Fruit fly (Drosophila melanogaster) whole organism: Measurements from ENCODE around the gene CG17625.

ENCODE experiments used
- CG8478 ChIP-seq: fragments of >200 bp; optimal IDR thresholded peaks from 2 replicates; lab custom pipeline; 2018; ENCODE audit warnings: inconsistent platforms
- Dll ChIP-seq: fragments of >200 bp; optimal IDR thresholded peaks from 2 replicates; lab custom pipeline; 2017
- EcR ChIP-seq, 2 experiments: fragments of >200 bp; optimal IDR thresholded peaks; 2 replicates each; lab custom pipeline; 2017; ENCODE audit warnings: missing biosample characterization in 2 of 2, missing genetic modification characterization in 2 of 2, missing genetic modification reagents in 2 of 2
- pan ChIP-seq: fragments of >200 bp; optimal IDR thresholded peaks from 2 replicates; lab custom pipeline; 2017
- psq ChIP-seq: fragments of >200 bp; optimal IDR thresholded peaks from 2 replicates; lab custom pipeline; 2017
- usp ChIP-seq: fragments of >200 bp; optimal IDR thresholded peaks from 2 replicates; lab custom pipeline; 2017; ENCODE audit warnings: missing biosample characterization, missing genetic modification characterization, mixed read lengths

CG17625 gene

dm6 chr3R:22707178-22707577, 20.5 kb downstream of the CG17625 start, which contains the start of gene CG13842:
TSS of gene CG13842 (minus strand) at chr3R:22707278.
- TF ChIP-seq Dll (lab: Kevin White, UChicago) (no peak), EcR (GFP tag; optimal IDR thresholded peaks at IDR 0.05; lab: Kevin White, UChicago) (no peak), CG8478 (lab: Kevin White, UChicago) (no peak), pan (lab: Kevin White, UChicago) (no peak), usp (GFP tag; lab: Kevin White, UChicago) (no peak), psq (no peak)

dm6 chr3R:22710662-22711061, 24.0 kb downstream of the CG17625 start, which contains the start of gene CG4907:
TSS of gene CG4907 (minus strand) at chr3R:22710762.
- no peak for TF ChIP-seq pan (lab: Kevin White, UChicago)
- TF ChIP-seq usp (GFP tag; lab: Kevin White, UChicago), result no peak
- TF ChIP-seq CG8478 (lab: Kevin White, UChicago), result no peak
- no peak for TF ChIP-seq psq
- no peak for TF ChIP-seq Dll (lab: Kevin White, UChicago)
- TF ChIP-seq EcR (GFP tag; optimal IDR thresholded peaks at IDR 0.05; lab: Kevin White, UChicago), result no peak

DNA sequence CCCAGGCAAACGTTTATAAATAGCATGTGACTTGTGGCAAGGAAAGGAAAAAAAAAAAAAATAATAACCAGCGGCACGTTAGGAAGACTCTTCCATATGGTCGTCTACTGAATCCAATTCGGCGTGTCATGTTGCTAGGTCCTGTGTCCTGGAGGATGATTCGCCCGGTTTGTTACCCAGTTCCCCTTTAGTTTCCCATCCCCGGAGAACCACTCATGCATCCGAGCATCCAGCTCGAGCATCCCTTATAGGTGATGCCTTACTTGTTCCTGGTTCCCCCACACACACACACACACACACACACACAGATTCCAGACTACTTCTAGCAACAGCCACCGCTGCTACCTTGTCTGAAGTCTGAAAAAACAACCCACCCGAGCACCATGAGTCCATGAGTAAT, 31.2 kb downstream of the CG17625 start:
- TF ChIP-seq pan (lab: Kevin White, UChicago) (no peak), Dll (lab: Kevin White, UChicago) (no peak), CG8478 (lab: Kevin White, UChicago) (no peak), usp (GFP tag; lab: Kevin White, UChicago) (no peak), EcR (GFP tag; optimal IDR thresholded peaks at IDR 0.05; lab: Kevin White, UChicago) (no peak), psq (no peak)

- TF ChIP-seq EcR (GFP tag; optimal IDR thresholded peaks at IDR 0.05; lab: Kevin White, UChicago), result no peak
These were observed 31.8 kb downstream of the CG17625 start for dm6 chr3R:22718401-22718800.

DNA sequence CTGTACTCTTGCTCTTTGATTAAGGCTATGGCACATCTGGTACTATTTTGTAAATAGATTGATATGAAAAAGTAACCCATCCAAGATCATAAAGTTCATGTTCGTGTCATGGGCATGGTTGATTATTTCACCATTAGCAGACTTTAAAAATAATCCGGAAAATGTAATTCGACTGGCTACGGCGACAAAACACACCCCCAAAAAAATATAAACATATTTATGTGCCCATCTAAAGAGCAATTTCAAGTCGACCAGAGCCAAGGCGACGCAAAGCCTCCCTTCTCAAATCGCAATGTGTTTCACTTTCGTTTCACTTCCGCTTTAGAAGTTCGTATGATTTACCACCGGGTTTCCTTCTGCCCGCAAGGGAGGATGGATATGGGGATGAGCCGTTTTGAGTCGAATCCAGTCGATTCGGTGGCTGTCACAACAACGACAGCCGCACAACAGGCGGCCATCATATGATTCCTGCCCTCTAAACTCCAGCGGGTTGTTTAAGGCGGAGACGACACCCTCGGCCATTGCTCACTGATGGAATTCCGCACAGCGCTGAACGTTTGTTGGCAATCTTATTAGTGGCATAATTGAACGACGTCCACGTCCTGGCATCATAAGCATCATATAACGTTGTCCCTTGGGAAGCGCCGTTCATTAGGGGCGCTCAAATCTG, 32.4 kb downstream of the CG17625 start:
- TF ChIP-seq Dll (lab: Kevin White, UChicago), result no peak
- TF ChIP-seq EcR (GFP tag; optimal IDR thresholded peaks at IDR 0.05; lab: Kevin White, UChicago), result no peak
- no peak for TF ChIP-seq psq
- TF ChIP-seq CG8478 (lab: Kevin White, UChicago), result no peak
- no peak for TF ChIP-seq usp (GFP tag; lab: Kevin White, UChicago)
- no peak for TF ChIP-seq pan (lab: Kevin White, UChicago)

DNA sequence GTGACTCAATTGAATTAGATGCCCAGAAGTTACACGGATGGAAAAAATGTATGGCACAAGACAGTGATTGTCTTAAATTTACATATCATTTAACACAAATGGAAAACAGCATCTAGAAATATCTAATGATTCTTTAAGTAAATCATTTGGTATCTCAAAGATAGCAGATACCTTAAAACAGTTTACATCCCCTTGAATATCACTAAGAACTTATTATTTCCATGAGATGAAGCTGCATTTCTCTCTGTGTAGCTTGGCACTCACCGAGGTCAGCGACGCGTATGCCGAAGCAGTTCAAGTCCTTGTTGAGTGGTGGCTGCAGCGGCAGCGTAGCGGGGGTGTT, 32.9 kb downstream of the CG17625 start:
- no peak for TF ChIP-seq psq
- TF ChIP-seq CG8478 (lab: Kevin White, UChicago), result no peak
- no peak for TF ChIP-seq EcR (GFP tag; optimal IDR thresholded peaks at IDR 0.05; lab: Kevin White, UChicago)
- no peak for TF ChIP-seq Dll (lab: Kevin White, UChicago)
- no peak for TF ChIP-seq pan (lab: Kevin White, UChicago)
- TF ChIP-seq usp (GFP tag; lab: Kevin White, UChicago), result no peak

DNA sequence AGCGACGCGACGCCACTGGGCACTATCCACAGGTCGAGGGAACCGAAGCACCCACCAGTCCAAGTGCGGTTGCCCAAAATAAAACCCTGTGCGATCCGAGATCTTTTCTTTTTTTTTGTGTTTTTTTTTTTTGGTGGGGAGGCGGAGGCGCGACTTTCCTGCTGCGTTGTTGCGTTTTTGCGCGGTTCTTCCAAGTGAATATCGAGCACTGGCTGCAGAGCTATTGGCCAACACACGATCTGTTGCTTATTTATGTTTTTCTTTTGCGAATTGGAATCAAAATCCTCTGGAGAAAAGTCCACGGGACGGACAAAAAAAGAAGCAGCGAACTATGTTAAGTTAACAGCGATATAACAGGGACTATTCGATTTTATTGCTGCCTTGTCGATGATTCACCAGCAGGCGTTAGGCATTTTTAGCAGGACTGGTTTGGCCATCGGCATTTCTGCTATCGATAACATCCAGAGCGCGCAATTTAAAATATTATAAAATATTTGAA, 34.2 kb downstream of the CG17625 start, which contains the start of gene wge:
Gene wge, minus strand, starts transcription at position 343 of the 499 bp plus-strand sequence.
- TF ChIP-seq EcR (GFP tag; optimal IDR thresholded peaks at IDR 0.05; lab: Kevin White, UChicago) (no peak), Dll (lab: Kevin White, UChicago) (no peak), CG8478 (lab: Kevin White, UChicago) (no peak), pan (lab: Kevin White, UChicago) (no peak), psq (no peak), usp (GFP tag; lab: Kevin White, UChicago) (no peak)

DNA sequence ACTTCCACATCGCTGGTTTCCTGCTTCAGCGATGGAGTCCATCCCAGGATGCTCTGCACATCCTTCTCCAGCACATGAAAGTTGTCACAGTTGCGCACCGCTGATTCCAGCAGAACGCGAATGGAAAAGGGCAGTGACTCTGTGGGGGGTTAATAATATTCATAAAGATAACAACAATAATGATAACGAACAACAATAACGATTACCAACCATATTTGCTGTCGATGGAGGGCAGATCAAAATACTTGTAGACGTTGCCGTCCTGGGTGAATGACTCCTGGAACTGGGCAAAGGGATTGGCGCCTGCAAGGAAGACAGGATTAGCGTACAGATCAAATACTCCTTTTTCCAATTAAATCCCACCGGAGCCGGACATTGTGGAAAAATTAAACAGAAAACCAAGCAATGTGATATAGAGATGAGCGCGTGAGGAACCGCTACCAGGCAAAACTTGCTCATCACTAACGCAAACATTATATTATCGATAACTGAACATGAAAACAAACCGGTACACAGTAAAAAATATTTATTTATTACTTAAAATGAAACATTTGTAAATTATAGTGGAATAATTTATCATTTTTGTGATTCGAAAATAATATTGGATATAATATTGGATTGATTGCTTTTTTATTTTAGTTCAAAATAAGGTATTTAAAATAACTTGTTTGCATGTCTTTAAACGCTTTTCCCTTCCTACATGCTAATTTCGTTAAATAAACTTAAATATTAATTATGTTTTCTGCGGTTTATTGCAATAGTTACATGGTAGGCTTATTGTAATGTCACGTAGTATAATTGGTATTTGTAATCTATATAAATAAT, 37.7 kb downstream of the CG17625 start, which contains the start of gene Irp-1A:
Gene Irp-1A, minus strand, starts transcription at position 439 of the 825 bp plus-strand sequence.
- no peak for TF ChIP-seq Dll (lab: Kevin White, UChicago)
- TF ChIP-seq usp (GFP tag; lab: Kevin White, UChicago), result no peak
- no peak for TF ChIP-seq psq
- TF ChIP-seq pan (lab: Kevin White, UChicago), result no peak
- no peak for TF ChIP-seq CG8478 (lab: Kevin White, UChicago)
- TF ChIP-seq EcR (GFP tag; optimal IDR thresholded peaks at IDR 0.05; lab: Kevin White, UChicago), result no peak

- no peak for TF ChIP-seq psq
- no peak for TF ChIP-seq EcR (GFP tag; optimal IDR thresholded peaks at IDR 0.05; lab: Kevin White, UChicago)
- TF ChIP-seq usp (GFP tag; lab: Kevin White, UChicago), result no peak
- TF ChIP-seq CG8478 (lab: Kevin White, UChicago), result no peak
- no peak for TF ChIP-seq Dll (lab: Kevin White, UChicago)
- TF ChIP-seq pan (lab: Kevin White, UChicago), result no peak
These were observed 39.6 kb downstream of the CG17625 start, which contains the start of gene RNF220 for dm6 chr3R:22726031-22726770. TSS of gene RNF220 (minus strand) at chr3R:22726414.

dm6 chr3R:22726771-22727455, 40.3 kb downstream of the CG17625 start, which contains the start of gene CG45049:
TSS of gene CG45049 (plus strand) at chr3R:22726967.
- TF ChIP-seq pan (lab: Kevin White, UChicago) (no peak), Dll (lab: Kevin White, UChicago) (no peak), psq (no peak), usp (GFP tag; lab: Kevin White, UChicago) (no peak), CG8478 (lab: Kevin White, UChicago) (no peak), EcR (GFP tag; optimal IDR thresholded peaks at IDR 0.05; lab: Kevin White, UChicago) (no peak)
